Fruit fly (Drosophila melanogaster) whole organism, embryonic: ENCODE data around the gene Prp16.

Experiments used
- B-H1 ChIP-seq: fragments of 200-800 bp; sonication (Bioruptor generic); IDR thresholded peaks from 3 replicates; pipeline ENCODE4 v1.3.6; 2022; ENCODE audit warnings: missing biosample characterization, missing genetic modification characterization
- Blimp-1 ChIP-seq: fragments of 200-800 bp; sonication (Bioruptor generic); optimal IDR thresholded peaks from 3 replicates; lab custom pipeline; 2018; ENCODE audit warnings: missing biosample characterization, missing genetic modification characterization, mild to moderate bottlenecking, moderate library complexity, missing genetic modification reagents
- BtbVII ChIP-seq: fragments of 200-800 bp; sonication (Bioruptor generic); optimal IDR thresholded peaks from 3 replicates; lab custom pipeline; 2017; ENCODE audit warnings: missing biosample characterization, mild to moderate bottlenecking, missing genetic modification characterization
- CG10431 ChIP-seq: fragments of 200-800 bp; sonication (Bioruptor generic); optimal IDR thresholded peaks from 3 replicates; lab custom pipeline; 2018; ENCODE audit warnings: missing biosample characterization, mild to moderate bottlenecking, missing genetic modification characterization
- CG10654 ChIP-seq: fragments of 200-800 bp; sonication (Bioruptor generic); optimal IDR thresholded peaks from 2 replicates; lab custom pipeline; 2016; ENCODE audit warnings: missing biosample characterization, missing genetic modification characterization
- CG12155 ChIP-seq: fragments of 200-800 bp; sonication (Bioruptor generic); optimal IDR thresholded peaks from 3 replicates; lab custom pipeline; 2016; ENCODE audit warnings: missing biosample characterization, missing genetic modification characterization
- CG12219 ChIP-seq: fragments of 200-800 bp; sonication (Bioruptor generic); optimal IDR thresholded peaks from 3 replicates; lab custom pipeline; 2018; ENCODE audit warnings: missing biosample characterization, mild to moderate bottlenecking, missing genetic modification characterization
- CG12769 ChIP-seq: fragments of 200-800 bp; sonication (Bioruptor generic); optimal IDR thresholded peaks from 2 replicates; lab custom pipeline; 2019; ENCODE audit warnings: missing biosample characterization, mild to moderate bottlenecking, missing genetic modification characterization, moderate library complexity
- CG13123 ChIP-seq: fragments of 200-800 bp; sonication (Bioruptor generic); optimal IDR thresholded peaks from 2 replicates; lab custom pipeline; 2016; ENCODE audit warnings: missing biosample characterization, missing genetic modification characterization
- CG13424 ChIP-seq: fragments of 200-800 bp; sonication (Bioruptor generic); optimal IDR thresholded peaks from 2 replicates; lab custom pipeline; 2019; ENCODE audit warnings: missing biosample characterization, mild to moderate bottlenecking, missing genetic modification characterization, moderate library complexity
- CG14860 ChIP-seq: fragments of 200-800 bp; sonication (Bioruptor generic); IDR thresholded peaks from 3 replicates; pipeline ENCODE4 v1.3.6; 2022; ENCODE audit warnings: missing biosample characterization, missing genetic modification characterization; ENCODE audit not compliant: partially characterized antibody
- CG15073 ChIP-seq: fragments of 200-800 bp; sonication (Bioruptor generic); optimal IDR thresholded peaks from 2 replicates; lab custom pipeline; 2016; ENCODE audit warnings: missing biosample characterization, missing genetic modification characterization
- CG16813 ChIP-seq: fragments of 200-800 bp; sonication (Bioruptor generic); IDR thresholded peaks from 3 replicates; pipeline ENCODE4 v1.3.6; 2022; ENCODE audit warnings: missing biosample characterization, missing genetic modification characterization; ENCODE audit not compliant: partially characterized antibody
- CG2678 ChIP-seq: fragments of 200-800 bp; sonication (Bioruptor generic); optimal IDR thresholded peaks from 3 replicates; lab custom pipeline; 2019; ENCODE audit warnings: missing biosample characterization, mild to moderate bottlenecking, missing genetic modification characterization, moderate library complexity
- CG31441 ChIP-seq: fragments of 200-800 bp; sonication (Bioruptor generic); IDR thresholded peaks from 2 replicates; pipeline ENCODE4 v1.3.6; 2022; ENCODE audit warnings: missing biosample characterization, missing genetic modification characterization
- CG3726 ChIP-seq: fragments of 200-800 bp; sonication (Bioruptor generic); IDR thresholded peaks from 3 replicates; pipeline ENCODE4, ENCODE4 v1.3.6; 2022; ENCODE audit warnings: missing biosample characterization, missing genetic modification characterization
- CG8359 ChIP-seq: fragments of 200-800 bp; sonication (Bioruptor generic); optimal IDR thresholded peaks from 2 replicates; lab custom pipeline; 2017; ENCODE audit warnings: missing biosample characterization, mild to moderate bottlenecking, missing genetic modification characterization, borderline replicate concordance
- CG8924 ChIP-seq: fragments of 200-800 bp; optimal IDR thresholded peaks from 3 replicates; lab custom pipeline; 2019; ENCODE audit warnings: missing biosample characterization, mild to moderate bottlenecking, missing genetic modification characterization, moderate library complexity
- CHES-1-like ChIP-seq: fragments of 200-800 bp; sonication (Bioruptor generic); optimal IDR thresholded peaks from 2 replicates; lab custom pipeline; 2016; ENCODE audit warnings: missing biosample characterization, missing genetic modification characterization
- Doc2 ChIP-seq: fragments of 200-800 bp; sonication (Bioruptor generic); IDR thresholded peaks from 2 replicates; pipeline ENCODE4 v1.3.6; 2022; ENCODE audit warnings: missing biosample characterization, missing genetic modification characterization
- Hr51 ChIP-seq, 2 experiments: fragments of 200-800 bp; sonication (Bioruptor generic); optimal IDR thresholded peaks; 2 replicates in 1 of 2; 3 replicates in 1 of 2; lab custom pipeline; 2016 to 2018; ENCODE audit warnings: missing biosample characterization in 2 of 2, missing genetic modification characterization in 2 of 2, mild to moderate bottlenecking in 1 of 2, moderate library complexity in 1 of 2
- Hr78 ChIP-seq, 2 experiments: fragments of 200-800 bp in 1 of 2; fragments of >200 bp in 1 of 2; sonication (Bioruptor generic) in 1 of 2; optimal IDR thresholded peaks; 2 replicates each; lab custom pipeline; 2017 to 2019; ENCODE audit warnings: missing biosample characterization in 2 of 2, missing genetic modification characterization in 2 of 2, mild to moderate bottlenecking in 1 of 2, moderate library complexity in 1 of 2
- Jarid2 ChIP-seq: fragments of 200-800 bp; sonication (Bioruptor generic); optimal IDR thresholded peaks from 3 replicates; lab custom pipeline; 2017; ENCODE audit warnings: mild to moderate bottlenecking, missing biosample characterization, missing genetic modification reagents, missing genetic modification characterization
- Max ChIP-seq: fragments of 200-800 bp; sonication (Bioruptor generic); optimal IDR thresholded peaks from 2 replicates; lab custom pipeline; 2016; ENCODE audit warnings: missing biosample characterization, mild to moderate bottlenecking, missing genetic modification characterization
- Med ChIP-seq: fragments of 200-800 bp; sonication (Bioruptor generic); peaks from one replicate; lab custom pipeline; 2016; ENCODE audit warnings: missing biosample characterization, missing genetic modification characterization, mild to moderate bottlenecking, inconsistent platforms, moderate library complexity
- NfI ChIP-seq: fragments of 200-800 bp; sonication (Bioruptor generic); optimal IDR thresholded peaks from 3 replicates; lab custom pipeline; 2018; ENCODE audit warnings: missing biosample characterization, mild to moderate bottlenecking, missing genetic modification characterization, moderate library complexity
- Stat92E ChIP-seq, 3 experiments: fragments of >200 bp in 2 of 3; fragments of 200-800 bp in 1 of 3; sonication (Bioruptor generic) in 1 of 3; optimal IDR thresholded peaks; 2 replicates each; lab custom pipeline; 2017 to 2019; ENCODE audit warnings: missing biosample characterization in 3 of 3, missing genetic modification characterization in 3 of 3, mild to moderate bottlenecking in 1 of 3, moderate library complexity in 1 of 3
- al ChIP-seq: fragments of 200-800 bp; sonication (Bioruptor generic); IDR thresholded peaks from 2 replicates; pipeline ENCODE4 v1.3.6; 2022; ENCODE audit warnings: missing biosample characterization, missing genetic modification characterization
- ara ChIP-seq: fragments of 200-800 bp; sonication (Bioruptor generic); IDR thresholded peaks from 2 replicates; pipeline ENCODE4 v1.3.6; 2022; ENCODE audit warnings: missing biosample characterization, missing genetic modification characterization
- br ChIP-seq: fragments of >200 bp; optimal IDR thresholded peaks from 2 replicates; lab custom pipeline; 2017
- danr ChIP-seq: fragments of 200-800 bp; sonication (Bioruptor generic); IDR thresholded peaks from 2 replicates; pipeline ENCODE4 v1.3.6; 2022; ENCODE audit warnings: missing biosample characterization, missing genetic modification characterization
- dimm ChIP-seq: fragments of 200-800 bp; sonication (Bioruptor generic); IDR thresholded peaks from 2 replicates; pipeline ENCODE4 v1.3.6; 2022; ENCODE audit warnings: missing biosample characterization, missing genetic modification characterization
- exex ChIP-seq: fragments of 200-800 bp; sonication (Bioruptor generic); optimal IDR thresholded peaks from 4 replicates; lab custom pipeline; 2018; ENCODE audit warnings: missing biosample characterization, mild to moderate bottlenecking, missing genetic modification characterization, moderate library complexity
- fu2 ChIP-seq: fragments of 200-800 bp; sonication (Bioruptor generic); optimal IDR thresholded peaks from 2 replicates; lab custom pipeline; 2016; ENCODE audit warnings: missing biosample characterization, missing genetic modification characterization
- gfzf ChIP-seq: fragments of 200-800 bp; sonication (Bioruptor generic); optimal IDR thresholded peaks from 2 replicates; lab custom pipeline; 2016; ENCODE audit warnings: missing biosample characterization, mild to moderate bottlenecking, missing genetic modification characterization, moderate library complexity
- grau ChIP-seq: fragments of 200-800 bp; optimal IDR thresholded peaks from 3 replicates; lab custom pipeline; 2019; ENCODE audit warnings: missing biosample characterization, mild to moderate bottlenecking, missing genetic modification characterization, moderate library complexity
- gsb-n ChIP-seq: fragments of 200-800 bp; sonication (Bioruptor generic); optimal IDR thresholded peaks from 3 replicates; lab custom pipeline; 2018; ENCODE audit warnings: missing biosample characterization, mild to moderate bottlenecking, missing genetic modification characterization
- ind ChIP-seq: fragments of 200-800 bp; sonication (Bioruptor generic); optimal IDR thresholded peaks from 3 replicates; lab custom pipeline; 2016; ENCODE audit warnings: missing biosample characterization, missing genetic modification characterization
- lov ChIP-seq, 2 experiments: fragments of 200-800 bp in 1 of 2; fragments of >200 bp in 1 of 2; sonication (Bioruptor generic) in 1 of 2; IDR thresholded peaks in 1 of 2; optimal IDR thresholded peaks in 1 of 2; 2 replicates in 1 of 2; 3 replicates in 1 of 2; pipeline versions ENCODE4 v1.3.6 to Lab custom; 2017 to 2022; ENCODE audit warnings: missing biosample characterization in 1 of 2, missing genetic modification characterization in 1 of 2
- nau ChIP-seq: fragments of 200-800 bp; sonication (Bioruptor generic); optimal IDR thresholded peaks from 3 replicates; lab custom pipeline; 2017; ENCODE audit warnings: missing biosample characterization, mild to moderate bottlenecking, missing genetic modification characterization, missing genetic modification reagents
- nmo ChIP-seq: fragments of 200-800 bp; sonication (Bioruptor generic); optimal IDR thresholded peaks from 2 replicates; lab custom pipeline; 2018; ENCODE audit warnings: missing biosample characterization, mild to moderate bottlenecking, missing genetic modification characterization, moderate library complexity
- org-1 ChIP-seq: fragments of 200-800 bp; sonication (Bioruptor generic); optimal IDR thresholded peaks from 2 replicates; lab custom pipeline; 2017; ENCODE audit warnings: missing biosample characterization, missing genetic modification characterization
- pfk ChIP-seq: fragments of 200-800 bp; sonication (Bioruptor generic); optimal IDR thresholded peaks from 2 replicates; lab custom pipeline; 2018; ENCODE audit warnings: missing biosample characterization, mild to moderate bottlenecking, missing genetic modification characterization, moderate library complexity
- schlank ChIP-seq: fragments of 200-800 bp; sonication (Bioruptor generic); optimal IDR thresholded peaks from 2 replicates; lab custom pipeline; 2018; ENCODE audit warnings: missing biosample characterization, mild to moderate bottlenecking, missing genetic modification characterization
- sens ChIP-seq: fragments of 200-800 bp; sonication (Bioruptor generic); peaks from one replicate; lab custom pipeline; 2016; ENCODE audit warnings: missing biosample characterization, missing genetic modification characterization
- sob ChIP-seq: fragments of 200-800 bp; sonication (Bioruptor generic); IDR thresholded peaks from 2 replicates; pipeline ENCODE4 v1.3.6; 2022; ENCODE audit warnings: missing biosample characterization, missing genetic modification characterization
- sr ChIP-seq: fragments of 200-800 bp; sonication (Bioruptor generic); IDR thresholded peaks from 3 replicates; pipeline ENCODE4 v1.3.6; 2022; ENCODE audit warnings: missing biosample characterization, missing genetic modification characterization
- zen ChIP-seq: fragments of 200-800 bp; sonication (Bioruptor generic); optimal IDR thresholded peaks from 3 replicates; lab custom pipeline; 2018; ENCODE audit warnings: missing biosample characterization, mild to moderate bottlenecking, missing genetic modification characterization, moderate library complexity

Gene Prp16

DNA sequence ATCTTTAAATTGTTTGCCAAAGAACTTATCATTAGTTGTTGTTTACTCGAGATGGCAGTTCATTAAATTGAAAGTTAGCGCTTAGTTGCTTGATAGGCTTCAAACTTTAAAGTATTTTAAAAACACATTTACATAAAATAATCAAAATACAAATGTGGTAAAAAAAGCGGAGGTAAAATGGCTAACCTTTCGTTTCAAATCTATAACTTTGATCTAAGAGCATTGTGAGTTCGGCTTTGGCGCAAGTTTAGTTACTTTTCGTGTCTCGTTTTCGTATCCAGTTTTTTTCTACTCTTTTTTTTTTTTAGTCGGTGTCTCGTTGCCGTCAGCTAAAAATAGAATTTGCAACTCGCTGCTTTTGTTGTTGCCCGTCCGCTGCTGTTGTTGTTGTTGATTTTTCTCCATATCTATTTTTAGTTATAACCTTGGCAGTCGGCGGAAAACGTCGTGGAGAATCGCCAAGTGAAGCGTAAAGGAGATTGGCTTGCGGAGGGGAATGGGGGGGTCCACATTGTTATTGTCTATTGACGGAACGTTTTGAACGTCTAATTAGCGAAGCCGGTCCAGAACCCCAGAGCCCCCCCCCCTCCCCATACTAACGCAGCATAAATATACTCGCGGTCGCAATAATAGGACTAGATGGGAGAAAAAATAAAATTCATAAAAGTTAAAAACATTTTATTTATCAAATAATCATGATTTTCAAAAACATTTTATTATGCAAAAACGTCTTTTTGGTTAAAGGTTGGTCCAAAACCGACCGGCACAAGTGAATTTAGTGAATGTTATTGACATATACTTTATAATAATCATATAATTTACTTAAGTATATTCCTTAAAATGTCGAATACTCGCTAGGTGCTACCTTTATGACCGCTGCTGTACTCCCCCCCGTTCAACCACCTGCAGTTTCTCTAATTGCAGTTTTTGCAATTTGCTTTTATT is 13.6 kb downstream of the Prp16 start (continued):
- TF ChIP-seq CG12769 (tag; lab: Kevin White, UChicago): no peak
- peak; percentile 12 for TF ChIP-seq CG12155
- no peak for TF ChIP-seq CG3726 (GFP tag; lab: Robert Waterston, UW)
- TF ChIP-seq sens (GFP tag; lab: Kevin White, UChicago): peak; percentile 54
- TF ChIP-seq CG16813 (GFP tag; lab: Robert Waterston, UW): no peak
- TF ChIP-seq dimm (GFP tag; lab: Robert Waterston, UW): no peak
- TF ChIP-seq al: peak; percentile 49
- peak; percentile 77 for TF ChIP-seq Med (GFP tag; lab: Kevin White, UChicago)
- TF ChIP-seq CG31441: peak; percentile 32; the same call in 1 of the 2 replicates
- TF ChIP-seq nau (GFP tag; lab: Kevin White, UChicago): no peak
- TF ChIP-seq gsb-n (tag; lab: Kevin White, UChicago): no peak
- TF ChIP-seq CG10431 (GFP tag; lab: Kevin White, UChicago): no peak
- TF ChIP-seq NfI: peak; percentile 12
- TF ChIP-seq ara (GFP tag; lab: Robert Waterston, UW): 0 out of 2 replicates have a peak, but pooled peaks have one; percentile 17
- TF ChIP-seq Blimp-1 (GFP tag; lab: Kevin White, UChicago): peak; percentile 26
- TF ChIP-seq pfk (GFP tag; lab: Kevin White, UChicago): no peak
- no peak for TF ChIP-seq CG13123 (GFP tag; lab: Kevin White, UChicago)
- TF ChIP-seq lov (optimal IDR thresholded peaks at IDR 0.05; lab: Kevin White, UChicago): no peak
- TF ChIP-seq lov (GFP tag; IDR thresholded peaks at IDR 0.05; lab: Robert Waterston, UW): no peak
- TF ChIP-seq schlank (tag; lab: Kevin White, UChicago): no peak
- TF ChIP-seq BtbVII (GFP tag; lab: Kevin White, UChicago): peak; percentile 31
- TF ChIP-seq CG13424: peak; percentile 46
- TF ChIP-seq zen (tag; lab: Kevin White, UChicago): peak; percentile 5
- TF ChIP-seq fu2 (GFP tag; lab: Kevin White, UChicago): no peak
- no peak for TF ChIP-seq Max (GFP tag; lab: Kevin White, UChicago)
- TF ChIP-seq Jarid2 (GFP tag; lab: Kevin White, UChicago): no peak
- TF ChIP-seq CG12219 (GFP tag; lab: Kevin White, UChicago): no peak
- TF ChIP-seq org-1 (GFP tag; lab: Kevin White, UChicago): peak; percentile 28
- TF ChIP-seq ind (GFP tag; lab: Kevin White, UChicago): peak; percentile 24
- TF ChIP-seq CG8924 (tag; lab: Kevin White, UChicago): peak; percentile 37
- TF ChIP-seq CG2678 (tag; lab: Kevin White, UChicago): peak; percentile 72

- peak; percentile 10 for TF ChIP-seq grau (tag; lab: Kevin White, UChicago)
- 0 out of 2 replicates have a peak, but pooled peaks have one; percentile 13 for TF ChIP-seq sob
- no peak for TF ChIP-seq CG10654 (GFP tag; lab: Kevin White, UChicago)
- no peak for TF ChIP-seq danr
- TF ChIP-seq Hr78 (GFP tag; optimal IDR thresholded peaks at IDR 0.05; lab: Kevin White, UChicago): no peak
- TF ChIP-seq CHES-1-like: no peak
- no peak for TF ChIP-seq CG14860 (GFP tag; lab: Robert Waterston, UW)
- TF ChIP-seq Hr51 (GFP tag; optimal IDR thresholded peaks at IDR 0.05; lab: Kevin White, UChicago): no peak
- TF ChIP-seq CG8359 (GFP tag; lab: Kevin White, UChicago): no peak
- TF ChIP-seq B-H1 (GFP tag; lab: Robert Waterston, UW): no peak
- no peak for TF ChIP-seq br (lab: Kevin White, UChicago)
- TF ChIP-seq nmo (GFP tag; lab: Kevin White, UChicago): no peak
- no peak for TF ChIP-seq CG15073 (GFP tag; lab: Kevin White, UChicago)
- no peak for TF ChIP-seq exex (tag; lab: Kevin White, UChicago)
- no peak for TF ChIP-seq Doc2 (GFP tag; lab: Robert Waterston, UW)
- TF ChIP-seq Stat92E (GFP tag; optimal IDR thresholded peaks at IDR 0.05; lab: Kevin White, UChicago): no peak
- TF ChIP-seq gfzf (GFP tag; lab: Kevin White, UChicago): no peak
- TF ChIP-seq CG2678 (tag; lab: Kevin White, UChicago): peak; percentile 14
- no peak for TF ChIP-seq sr (GFP tag; lab: Robert Waterston, UW)
These were observed 14.7 kb downstream of the Prp16 start for dm6 chrX:14215834-14216233.
